Worm (Caenorhabditis elegans): Measurements from ENCODE around the gene F55C9.5.

ce11 chrV:19306906-19307305 lies 14.0 kb upstream of the F55C9.5 start, which contains the start of gene F55C9.15:
- TF ChIP-seq zag-1 (tag; optimal IDR thresholded peaks at IDR 0.05) (no peak), lsy-2 (tag; optimal IDR thresholded peaks at IDR 0.05) (no peak), nhr-12 (tag; optimal IDR thresholded peaks at IDR 0.05) (no peak), hpl-2 (GFP tag; optimal IDR thresholded peaks at IDR 0.05) (no peak), ces-1 (GFP tag; optimal IDR thresholded peaks at IDR 0.05) (no peak), sptf-1 (tag; optimal IDR thresholded peaks at IDR 0.05) (no peak)
